Fruit fly (Drosophila melanogaster): ENCODE results near the gene CG7492.

CG7492 gene

dm6 chr3L:7611229-7611628, 43.3 kb downstream of the CG7492 start:
- no peak for TF ChIP-seq psq (GFP tag; optimal IDR thresholded peaks at IDR 0.05)
- no peak for TF ChIP-seq fru (GFP tag; optimal IDR thresholded peaks at IDR 0.05)
- no peak for TF ChIP-seq dmrt93B (GFP tag; optimal IDR thresholded peaks at IDR 0.05)
- TF ChIP-seq Hr83 (GFP tag; optimal IDR thresholded peaks at IDR 0.05; ENCODE audit: poor library complexity, severe bottlenecking): no peak
- TF ChIP-seq Mio (GFP tag; optimal IDR thresholded peaks at IDR 0.05): no peak
- TF ChIP-seq Hr78 (GFP tag; optimal IDR thresholded peaks at IDR 0.05): no peak
- TF ChIP-seq rgr (GFP tag; optimal IDR thresholded peaks at IDR 0.05): no peak
- no peak for TF ChIP-seq foxo (GFP tag; optimal IDR thresholded peaks at IDR 0.05)
- TF ChIP-seq tai (GFP tag; optimal IDR thresholded peaks at IDR 0.05): no peak
- no peak for TF ChIP-seq Abd-B (GFP tag; optimal IDR thresholded peaks at IDR 0.05)
- TF ChIP-seq Myc (optimal IDR thresholded peaks at IDR 0.05): no peak

DNA sequence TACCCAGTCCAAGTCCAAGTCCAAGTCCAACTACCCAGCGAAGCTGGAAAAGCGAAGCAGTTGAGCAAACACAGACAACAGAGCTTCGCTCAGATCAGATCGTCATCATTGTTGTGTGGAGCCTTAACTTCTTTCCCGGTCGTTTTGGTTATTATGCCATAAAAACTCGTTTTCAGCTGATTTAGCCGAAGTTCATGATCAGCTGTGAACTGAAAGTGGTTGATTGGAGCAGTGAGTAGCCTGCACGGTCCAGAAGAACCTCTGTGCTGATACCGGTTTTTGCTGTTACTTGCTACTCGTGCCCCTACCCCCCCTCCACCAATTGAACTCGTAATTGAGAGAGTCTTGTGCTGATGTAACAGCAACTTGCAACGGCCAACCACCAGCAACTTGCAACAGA, 44.0 kb downstream of the CG7492 start:
- TF ChIP-seq Vsx2 (GFP tag; optimal IDR thresholded peaks at IDR 0.05; ENCODE audit: partially characterized antibody): peak; percentile 63
- peak; percentile 16 for TF ChIP-seq fru (GFP tag; optimal IDR thresholded peaks at IDR 0.05)
- no peak for TF ChIP-seq Hnf4 (GFP tag; optimal IDR thresholded peaks at IDR 0.05)
- TF ChIP-seq sv (GFP tag; optimal IDR thresholded peaks at IDR 0.05): no peak
- no peak for TF ChIP-seq Hr78 (GFP tag; optimal IDR thresholded peaks at IDR 0.05)

dm6 chr3L:7606336-7607001, 48.1 kb downstream of the CG7492 start:
- TF ChIP-seq dsf (GFP tag; optimal IDR thresholded peaks at IDR 0.05; ENCODE audit: borderline replicate concordance): no peak
- TF ChIP-seq Hr83 (GFP tag; optimal IDR thresholded peaks at IDR 0.05; ENCODE audit: poor library complexity, severe bottlenecking): no peak
- peak; percentile 15 for TF ChIP-seq h (GFP tag; optimal IDR thresholded peaks at IDR 0.05)

DNA sequence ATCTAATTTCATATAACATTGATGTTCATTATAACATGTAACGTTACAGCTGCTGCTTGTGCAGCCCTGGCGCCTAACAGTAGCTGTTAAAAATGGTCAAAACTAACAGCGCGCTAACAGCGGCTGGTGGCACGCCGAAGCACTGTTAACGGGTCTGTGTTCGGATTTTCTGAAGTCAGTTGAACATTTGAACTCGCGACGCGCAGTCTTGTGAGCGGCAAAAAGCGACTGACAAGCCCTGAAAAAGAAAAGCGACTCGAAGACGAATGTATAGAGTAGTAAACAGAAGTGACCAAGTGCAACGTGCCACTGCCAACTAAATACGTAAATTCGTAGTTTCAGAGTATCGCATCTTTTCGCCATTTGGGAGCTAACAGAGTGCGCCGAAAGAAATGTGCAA, 49.7 kb downstream of the CG7492 start:
- TF ChIP-seq CG9705 (GFP tag; optimal IDR thresholded peaks at IDR 0.05) (no peak), OdsH (GFP tag; optimal IDR thresholded peaks at IDR 0.05) (no peak), ey (GFP tag; optimal IDR thresholded peaks at IDR 0.05) (no peak), Jra (GFP tag; optimal IDR thresholded peaks at IDR 0.05) (no peak), N (GFP tag; optimal IDR thresholded peaks at IDR 0.05) (no peak), Hnf4 (GFP tag; optimal IDR thresholded peaks at IDR 0.05) (no peak), br (GFP tag; optimal IDR thresholded peaks at IDR 0.05) (no peak), CG32264 (GFP tag; optimal IDR thresholded peaks at IDR 0.05) (no peak), jim (GFP tag; optimal IDR thresholded peaks at IDR 0.05) (no peak), tai (GFP tag; optimal IDR thresholded peaks at IDR 0.05) (no peak), CrebA (GFP tag; optimal IDR thresholded peaks at IDR 0.05; ENCODE audit: borderline replicate concordance) (no peak), pan (optimal IDR thresholded peaks at IDR 0.05) (no peak), Myc (optimal IDR thresholded peaks at IDR 0.05) (no peak), sv (GFP tag; optimal IDR thresholded peaks at IDR 0.05) (no peak)

DNA sequence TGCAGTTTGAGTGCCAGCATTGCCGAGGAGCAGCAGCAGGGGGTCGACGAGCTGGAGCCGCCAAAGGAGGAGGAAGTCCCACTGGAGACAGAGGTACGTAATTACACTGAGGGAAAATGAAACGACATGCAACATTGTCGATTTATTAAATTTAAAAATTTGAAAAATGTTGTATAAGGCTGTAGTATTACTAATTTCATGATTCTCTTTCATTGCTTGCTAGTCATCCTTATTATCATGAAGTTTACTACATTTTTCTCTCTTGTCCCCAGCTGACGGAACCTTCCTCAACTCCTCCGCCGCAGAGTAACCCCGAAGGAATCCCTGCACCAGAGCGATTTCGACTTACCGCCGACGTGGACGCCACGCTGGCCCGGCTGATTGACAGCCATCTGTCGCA, 51.2 kb downstream of the CG7492 start:
- TF ChIP-seq Vsx2 (GFP tag; optimal IDR thresholded peaks at IDR 0.05; ENCODE audit: partially characterized antibody): no peak
- peak; percentile 15 for TF ChIP-seq fru (GFP tag; optimal IDR thresholded peaks at IDR 0.05)
- TF ChIP-seq Sp1 (GFP tag; optimal IDR thresholded peaks at IDR 0.05): no peak
- TF ChIP-seq CG9705 (GFP tag; optimal IDR thresholded peaks at IDR 0.05): no peak
- TF ChIP-seq foxo (GFP tag; optimal IDR thresholded peaks at IDR 0.05): peak in 1 of 2 experiments; percentile 22
- peak; percentile 2 for TF ChIP-seq rgr (GFP tag; optimal IDR thresholded peaks at IDR 0.05)
- no peak for TF ChIP-seq lola (GFP tag; optimal IDR thresholded peaks at IDR 0.05)
- TF ChIP-seq h (GFP tag; optimal IDR thresholded peaks at IDR 0.05): peak; percentile 7
- TF ChIP-seq ey (GFP tag; optimal IDR thresholded peaks at IDR 0.05): peak; percentile 8
